3 worm cellular contexts compared by ENCODE assay signal in the genomic region with DNA sequence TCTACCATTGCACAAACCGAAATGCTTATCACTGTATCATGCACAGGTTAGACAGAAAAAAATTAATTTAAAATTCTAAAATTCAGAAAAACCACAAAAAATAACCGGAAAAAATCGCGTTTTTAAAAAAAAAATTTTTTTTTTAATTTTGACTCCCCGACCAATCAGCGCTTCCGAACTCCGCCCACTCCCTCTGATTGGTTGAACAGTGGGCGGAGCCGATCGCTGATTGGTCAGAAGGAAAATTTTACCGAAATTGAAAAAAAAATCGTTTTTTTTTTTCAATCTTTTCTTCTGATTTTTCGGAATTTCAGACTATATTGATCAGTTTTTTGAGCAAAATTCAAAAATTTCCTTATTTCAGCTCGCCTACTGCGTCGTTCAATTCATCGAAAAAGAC.
A peak's percentile ranks its signal among the peaks of the same experiment; 100 is the strongest.
TF ChIP-seq lines count a peak whose summit lies in the region.

No protein-coding gene starts in this region.

TF ChIP-seq in whole organism, L3 larva, 47 proteins besides CTCF, POLR2A, EP300 and RAD21:
- TF ChIP-seq nfya-1 (tag; optimal IDR thresholded peaks at IDR 0.05; lab: Kevin White, UChicago; ENCODE audit: insufficient read depth) (peak; percentile 100), ztf-4 (tag; optimal IDR thresholded peaks at IDR 0.05; lab: Kevin White, UChicago) (no peak), egl-27 (tag; optimal IDR thresholded peaks at IDR 0.05; lab: Kevin White, UChicago) (no peak)

TF ChIP-seq in whole organism, late embryonic, 69 proteins besides CTCF, POLR2A, EP300 and RAD21:
- TF ChIP-seq nfya-1 (tag; optimal IDR thresholded peaks at IDR 0.05; lab: Kevin White, UChicago) (peak; percentile 99), ceh-45 (GFP tag; IDR thresholded peaks at IDR 0.05; lab: Robert Waterston, UW) (no peak)
TF ChIP-seq in whole organism, late embryonic: peak in this region for 1.

TF ChIP-seq in whole organism, young adult, 124 proteins besides CTCF, POLR2A, EP300 and RAD21:
- TF ChIP-seq lin-40 (tag; optimal IDR thresholded peaks at IDR 0.05; lab: Kevin White, UChicago) (no peak), nfyb-1 (GFP tag; IDR thresholded peaks at IDR 0.05; lab: Robert Waterston, UW) (peak; percentile 98)
